Worm (Caenorhabditis elegans): ENCODE measurements around the gene K07E3.9.

ce11 chrX:8086450-8086724 is 21.6 kb upstream of the K07E3.9 start, which contains the start of gene dao-3:
- TF ChIP-seq ceh-9 (tag; optimal IDR thresholded peaks at IDR 0.05) (no peak), nhr-11 (tag; optimal IDR thresholded peaks at IDR 0.05) (no peak), tbx-2 (tag; optimal IDR thresholded peaks at IDR 0.05) (no peak), sox-2 (GFP tag; IDR thresholded peaks at IDR 0.05) (no peak), ama-1 (optimal IDR thresholded peaks at IDR 0.05) (no peak), ttx-3 (tag; optimal IDR thresholded peaks at IDR 0.05) (no peak), ceh-30 (tag; optimal IDR thresholded peaks at IDR 0.05) (no peak), lim-6 (tag; optimal IDR thresholded peaks at IDR 0.05) (no peak), ceh-48 (tag; optimal IDR thresholded peaks at IDR 0.05) (no peak), unc-55 (GFP tag; optimal IDR thresholded peaks at IDR 0.05) (no peak), elt-4 (tag; optimal IDR thresholded peaks at IDR 0.05) (no peak), npax-4 (tag; optimal IDR thresholded peaks at IDR 0.05) (no peak), unc-3 (GFP tag; conservative IDR thresholded peaks at IDR 0.05) (no peak), unc-3 (tag; optimal IDR thresholded peaks at IDR 0.05) (no peak)

Data from whole organism, late embryonic.